Worm (Caenorhabditis elegans): ENCODE data around the gene dnj-25.

DNA sequence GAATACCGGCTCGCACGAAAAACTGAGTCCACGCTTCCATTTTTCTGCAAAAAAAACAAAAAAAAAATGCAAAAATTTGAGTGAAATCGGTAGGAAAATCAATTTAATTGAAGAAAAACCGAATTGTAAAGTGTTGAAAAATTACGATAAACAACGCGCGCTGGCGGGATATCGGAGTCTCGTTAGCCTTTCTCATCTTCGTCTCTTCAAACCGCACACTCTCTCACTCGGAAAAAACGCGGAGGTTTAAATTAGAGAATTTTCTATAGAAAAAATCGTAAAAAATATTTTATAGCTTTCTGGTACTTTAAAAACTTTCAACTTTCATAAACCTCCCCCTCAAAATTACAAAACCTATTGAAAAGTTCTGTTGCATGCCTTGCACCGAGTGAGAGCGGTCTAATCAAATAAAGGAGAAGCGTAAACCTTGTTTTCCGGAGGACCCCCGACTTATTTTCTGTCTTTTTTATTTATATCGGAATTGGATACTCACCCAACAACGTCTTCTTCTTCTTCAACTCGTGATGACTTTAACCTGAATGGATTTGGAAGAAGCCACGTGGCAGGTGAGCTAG is 40.1 kb downstream of the dnj-25 start, which contains the start of the genes F53F8.5 and F53F8.6:
- no peak for TF ChIP-seq klf-2 (GFP tag; conservative IDR thresholded peaks at IDR 0.05)
- TF ChIP-seq ztf-23 (GFP tag; IDR thresholded peaks at IDR 0.05), result no peak
- TF ChIP-seq cog-1 (tag; optimal IDR thresholded peaks at IDR 0.05), result no peak
- no peak for TF ChIP-seq ztf-29 (GFP tag; IDR thresholded peaks at IDR 0.05)
- no peak for TF ChIP-seq ref-1 (GFP tag; conservative IDR thresholded peaks at IDR 0.05)
- TF ChIP-seq med-1 (GFP tag; optimal IDR thresholded peaks at IDR 0.05; ENCODE audit: insufficient read depth), result no peak
- TF ChIP-seq flt-1 (GFP tag; IDR thresholded peaks at IDR 0.05), result 0 out of 2 replicates have a peak, but pooled peaks have one; percentile 19
- no peak for TF ChIP-seq T22C8.4 (GFP tag; IDR thresholded peaks at IDR 0.05)

Measured in whole organism, midembryonic.